Worm (Caenorhabditis elegans) whole organism, L3 larva: ENCODE results near the gene sru-6.

Source experiments
- aly-2 ChIP-seq: fragments of 150-350 bp; optimal IDR thresholded peaks from 2 replicates; lab custom pipeline; 2014; ENCODE audit warnings: missing biosample characterization, missing genetic modification characterization
- ama-1 ChIP-seq: fragments of 150-350 bp; optimal IDR thresholded peaks from 2 replicates; lab custom pipeline; 2018
- ceh-28 ChIP-seq: fragments of 150-350 bp; optimal IDR thresholded peaks from 2 replicates; lab custom pipeline; 2014; ENCODE audit warnings: missing biosample characterization, missing genetic modification reagents, missing genetic modification characterization
- ceh-9 ChIP-seq: sonication (generic microtip); optimal IDR thresholded peaks from 2 replicates; lab custom pipeline; 2018; ENCODE audit warnings: missing biosample characterization, missing genetic modification characterization
- egl-27 ChIP-seq: sonication (generic microtip); optimal IDR thresholded peaks from 4 replicates; lab custom pipeline; 2017; ENCODE audit warnings: missing biosample characterization, missing genetic modification reagents, missing genetic modification characterization
- egl-5 ChIP-seq: fragments of 150-350 bp; optimal IDR thresholded peaks from 2 replicates; lab custom pipeline; 2017; ENCODE audit warnings: missing biosample characterization, missing genetic modification reagents, missing genetic modification characterization, inconsistent platforms
- elt-2 ChIP-seq: sonication (generic microtip); optimal IDR thresholded peaks from 2 replicates; lab custom pipeline; 2016; ENCODE audit warnings: missing genetic modification reagents, mild to moderate bottlenecking, missing genetic modification characterization, missing compliant biosample characterization
- elt-3 ChIP-seq, 3 experiments: fragments of 150-350 bp in 1 of 3; sonication (generic microtip) in 2 of 3; optimal IDR thresholded peaks; 2 replicates in 2 of 3; 4 replicates in 1 of 3; lab custom pipeline; 2014 to 2017; ENCODE audit warnings: missing biosample characterization in 3 of 3, missing genetic modification characterization in 3 of 3
- eor-1 ChIP-seq, 2 experiments: fragments of 150-350 bp; optimal IDR thresholded peaks; 2 replicates each; lab custom pipeline; 2014 to 2018; ENCODE audit warnings: missing biosample characterization in 2 of 2, missing genetic modification characterization in 2 of 2
- fkh-2 ChIP-seq: fragments of 150-350 bp; optimal IDR thresholded peaks from 2 replicates; lab custom pipeline; 2014; ENCODE audit warnings: missing biosample characterization, missing genetic modification reagents, missing genetic modification characterization
- fos-1 ChIP-seq: fragments of 150-350 bp; optimal IDR thresholded peaks from 2 replicates; lab custom pipeline; 2014; ENCODE audit warnings: missing biosample characterization, missing genetic modification characterization
- hmg-11 ChIP-seq: sonication (generic microtip); optimal IDR thresholded peaks from 2 replicates; lab custom pipeline; 2016; ENCODE audit warnings: missing genetic modification characterization, missing compliant biosample characterization
- jun-1 ChIP-seq: fragments of 150-350 bp; optimal IDR thresholded peaks from 2 replicates; lab custom pipeline; 2014; ENCODE audit warnings: missing biosample characterization, missing genetic modification reagents, missing genetic modification characterization
- lin-15B ChIP-seq: fragments of 150-350 bp; optimal IDR thresholded peaks from 2 replicates; lab custom pipeline; 2014; ENCODE audit warnings: missing biosample characterization, missing genetic modification characterization
- lin-39 ChIP-seq: fragments of 150-350 bp; optimal IDR thresholded peaks from 2 replicates; lab custom pipeline; 2018; ENCODE audit warnings: missing biosample characterization, missing genetic modification reagents, missing genetic modification characterization
- lsy-12 ChIP-seq: sonication (generic microtip); optimal IDR thresholded peaks from 2 replicates; lab custom pipeline; 2016; ENCODE audit warnings: mild to moderate bottlenecking, missing genetic modification characterization, missing compliant biosample characterization
- mml-1 ChIP-seq: fragments of 150-350 bp; sonication (generic microtip); optimal IDR thresholded peaks from 3 replicates; lab custom pipeline; 2014; ENCODE audit warnings: missing biosample characterization, missing genetic modification characterization
- nfya-1 ChIP-seq: sonication (generic microtip); optimal IDR thresholded peaks from 2 replicates; lab custom pipeline; 2017; ENCODE audit warnings: missing genetic modification characterization, mild to moderate bottlenecking, missing compliant biosample characterization, antibody characterized with exemption, moderate library complexity; ENCODE audit not compliant: insufficient read depth
- nhr-11 ChIP-seq: fragments of 150-350 bp; optimal IDR thresholded peaks from 2 replicates; lab custom pipeline; 2014; ENCODE audit warnings: missing biosample characterization, missing genetic modification characterization
- nhr-12 ChIP-seq: fragments of 150-350 bp; optimal IDR thresholded peaks from 2 replicates; lab custom pipeline; 2014; ENCODE audit warnings: missing biosample characterization, missing genetic modification characterization
- nhr-23 ChIP-seq: fragments of 150-350 bp; optimal IDR thresholded peaks from 2 replicates; lab custom pipeline; 2014; ENCODE audit warnings: missing biosample characterization, missing genetic modification reagents, missing genetic modification characterization
- nhr-237 ChIP-seq: fragments of 150-350 bp; optimal IDR thresholded peaks from 2 replicates; lab custom pipeline; 2014; ENCODE audit warnings: missing biosample characterization, missing genetic modification characterization
- nhr-28 ChIP-seq: fragments of 150-350 bp; optimal IDR thresholded peaks from 2 replicates; lab custom pipeline; 2014; ENCODE audit warnings: missing biosample characterization, missing genetic modification characterization
- nhr-76 ChIP-seq: fragments of 150-350 bp; sonication (generic microtip); optimal IDR thresholded peaks from 5 replicates; lab custom pipeline; 2014; ENCODE audit warnings: missing biosample characterization, missing genetic modification characterization
- pha-4 ChIP-seq: fragments of 150-350 bp; optimal IDR thresholded peaks from 2 replicates; lab custom pipeline; 2014; ENCODE audit warnings: missing biosample characterization, missing genetic modification reagents, missing genetic modification characterization
- pqm-1 ChIP-seq: fragments of 150-350 bp; optimal IDR thresholded peaks from 2 replicates; lab custom pipeline; 2017; ENCODE audit warnings: missing biosample characterization, missing genetic modification characterization, inconsistent platforms
- sea-2 ChIP-seq: fragments of 150-350 bp; sonication (generic microtip); optimal IDR thresholded peaks from 4 replicates; lab custom pipeline; 2014; ENCODE audit warnings: missing biosample characterization, missing genetic modification reagents, missing genetic modification characterization
- skn-1 ChIP-seq: fragments of 150-350 bp; optimal IDR thresholded peaks from 2 replicates; lab custom pipeline; 2014; ENCODE audit warnings: missing biosample characterization, missing genetic modification characterization
- snpc-4 ChIP-seq: fragments of 150-350 bp; optimal IDR thresholded peaks from 2 replicates; lab custom pipeline; 2014; ENCODE audit warnings: missing biosample characterization, missing genetic modification characterization
- tbx-2 ChIP-seq: sonication (generic microtip); optimal IDR thresholded peaks from 2 replicates; lab custom pipeline; 2016; ENCODE audit warnings: mild to moderate bottlenecking, missing genetic modification characterization, missing compliant biosample characterization

The sru-6 gene

DNA sequence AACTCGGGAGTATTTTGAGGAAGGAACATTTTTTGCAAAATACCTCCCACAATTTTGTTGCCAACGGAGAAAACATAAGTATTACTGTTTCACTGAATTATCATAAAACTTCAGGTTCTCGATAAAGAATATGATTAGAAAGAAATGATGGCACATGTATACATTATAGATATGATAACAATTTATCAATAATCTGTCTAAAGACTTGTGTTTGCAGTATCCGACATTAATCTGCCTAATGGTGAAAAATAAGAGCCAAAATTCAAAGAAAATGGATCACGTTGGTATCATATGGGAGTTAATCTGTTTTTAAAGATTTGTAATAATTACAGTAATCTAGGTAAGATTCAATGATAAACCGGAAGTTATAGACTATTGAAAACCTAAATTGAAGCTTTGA, 30.2 kb downstream of the sru-6 start:
- TF ChIP-seq nhr-11 (tag; lab: Kevin White, UChicago) (peak; percentile 5), jun-1 (no peak), egl-27 (tag; lab: Kevin White, UChicago) (no peak)

DNA sequence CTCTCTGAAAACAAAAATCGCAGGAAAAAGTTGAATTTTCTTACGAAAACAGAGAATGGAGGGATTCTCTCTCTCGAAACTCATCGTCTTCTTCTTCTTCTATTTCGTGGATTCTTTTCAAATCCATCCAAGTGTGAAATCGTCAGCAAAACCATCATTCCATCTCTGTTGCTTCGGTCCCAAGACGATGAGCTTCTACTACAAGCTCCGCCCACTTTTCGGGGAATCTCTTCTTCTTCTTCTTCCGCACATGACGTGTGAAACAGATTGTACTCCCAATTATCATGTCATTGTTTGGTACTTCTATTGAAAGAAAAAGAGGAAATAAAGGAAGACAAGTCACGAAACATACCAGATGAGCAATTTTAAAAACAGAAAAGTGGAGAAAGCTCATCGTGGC, 32.7 kb downstream of the sru-6 start:
- TF ChIP-seq lin-39 (tag; lab: Kevin White, UChicago) (no peak), egl-5 (tag; lab: Kevin White, UChicago) (no peak), sea-2 (no peak), fkh-2 (no peak), snpc-4 (tag; lab: Kevin White, UChicago) (no peak), fos-1 (tag; lab: Kevin White, UChicago) (no peak), nhr-12 (no peak), lin-15B (tag; lab: Kevin White, UChicago) (no peak), eor-1 (tag; optimal IDR thresholded peaks at IDR 0.05; lab: Kevin White, UChicago) (no peak)
- TF ChIP-seq, all 47 proteins: peak for 0

DNA sequence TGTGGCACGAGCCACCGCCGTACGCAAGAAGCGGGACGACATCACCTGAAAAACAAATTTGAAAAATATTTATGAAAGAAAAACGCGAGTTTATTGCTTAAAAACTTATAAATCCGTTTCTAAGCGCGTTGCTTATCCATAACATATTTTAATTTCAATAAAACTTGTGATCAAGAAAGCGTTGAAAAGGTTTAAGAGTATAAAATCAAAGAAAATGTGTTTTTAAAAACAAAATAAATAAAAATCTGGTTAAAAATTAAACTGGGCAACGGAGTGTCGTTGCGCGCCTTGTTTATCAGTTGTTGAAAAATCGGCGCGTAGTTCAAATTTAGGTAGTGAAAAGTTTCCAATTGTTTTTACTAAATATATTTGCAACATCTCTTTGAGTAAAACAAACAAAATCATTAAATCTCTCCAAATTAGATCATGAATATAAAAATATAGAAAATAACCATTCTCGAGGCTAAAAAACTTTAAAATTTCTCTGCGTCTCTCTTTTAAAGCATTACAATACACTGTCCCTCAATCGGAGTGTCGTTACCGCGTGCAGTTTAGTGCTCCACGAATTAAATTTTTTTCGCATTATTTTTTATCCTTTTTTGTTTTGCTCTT, 34.5 kb downstream of the sru-6 start, which contains the start of gene ndua-5:
TSS of gene ndua-5 (minus strand) at position 51 of the 612 bp plus-strand sequence.
- TF ChIP-seq pha-4 (tag; lab: Kevin White, UChicago) (peak; percentile 64), jun-1 (no peak), ceh-9 (tag; lab: Kevin White, UChicago) (no peak), skn-1 (no peak), ama-1 (lab: Kevin White, UChicago) (no peak), egl-5 (tag; lab: Kevin White, UChicago) (peak; percentile 23), ceh-28 (tag; lab: Kevin White, UChicago) (no peak), lin-15B (tag; lab: Kevin White, UChicago) (peak; percentile 59), mml-1 (tag; lab: Kevin White, UChicago) (no peak), aly-2 (tag; lab: Kevin White, UChicago) (no peak), snpc-4 (tag; lab: Kevin White, UChicago) (peak; percentile 7), nfya-1 (tag; lab: Kevin White, UChicago) (peak; percentile 55), elt-3 (tag; optimal IDR thresholded peaks at IDR 0.05; lab: Kevin White, UChicago) (no peak), hmg-11 (peak; percentile 32), nhr-76 (tag; lab: Kevin White, UChicago) (no peak), nhr-28 (tag; lab: Kevin White, UChicago) (no peak), nhr-23 (peak; percentile 12)

DNA sequence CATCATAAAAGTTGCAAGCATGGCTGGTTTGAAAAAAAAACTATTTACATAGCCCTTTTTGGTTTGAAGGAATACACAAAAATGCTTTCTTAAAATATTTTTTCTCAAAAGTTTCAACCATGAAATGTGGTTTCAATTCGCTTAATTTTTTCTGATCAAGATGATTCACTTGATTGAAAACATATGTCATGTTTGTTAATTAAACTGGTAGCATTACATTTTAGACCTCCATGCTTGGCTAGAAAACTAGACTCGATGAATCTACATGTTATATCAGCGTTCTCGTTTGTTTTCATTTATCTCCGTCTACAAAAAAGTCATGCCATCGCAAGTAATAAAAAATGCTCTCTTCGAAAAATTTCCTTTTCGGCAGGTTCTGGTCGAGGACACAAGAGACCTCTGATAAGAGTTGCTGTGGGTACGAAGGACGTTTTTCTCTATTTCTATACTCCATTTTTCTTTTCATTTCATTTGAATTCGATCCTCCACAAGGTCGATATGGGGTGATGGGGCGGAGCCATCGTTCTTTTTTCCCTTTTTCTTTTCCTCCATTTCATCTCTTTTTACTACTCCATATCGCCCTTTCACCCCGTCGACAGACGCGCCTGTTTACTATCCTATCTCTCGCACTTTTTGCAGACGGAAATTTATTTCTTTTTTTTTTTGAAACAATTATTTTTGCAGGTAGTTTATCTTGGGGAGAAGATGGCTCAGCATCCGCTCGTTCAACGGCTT, 35.4 kb downstream of the sru-6 start, which contains the start of gene elo-1:
TSS of gene elo-1 (plus strand) at position 685 of the 735 bp plus-strand sequence.
- TF ChIP-seq jun-1 (peak; percentile 53), egl-27 (tag; lab: Kevin White, UChicago) (peak; percentile 30), nfya-1 (tag; lab: Kevin White, UChicago) (peak; percentile 29), elt-2 (tag; lab: Kevin White, UChicago) (peak; percentile 95), nhr-237 (tag; lab: Kevin White, UChicago) (no peak), skn-1 (no peak), pha-4 (tag; lab: Kevin White, UChicago) (peak; percentile 27), fos-1 (tag; lab: Kevin White, UChicago) (peak; percentile 19), pqm-1 (tag; lab: Kevin White, UChicago) (peak; percentile 82)

DNA sequence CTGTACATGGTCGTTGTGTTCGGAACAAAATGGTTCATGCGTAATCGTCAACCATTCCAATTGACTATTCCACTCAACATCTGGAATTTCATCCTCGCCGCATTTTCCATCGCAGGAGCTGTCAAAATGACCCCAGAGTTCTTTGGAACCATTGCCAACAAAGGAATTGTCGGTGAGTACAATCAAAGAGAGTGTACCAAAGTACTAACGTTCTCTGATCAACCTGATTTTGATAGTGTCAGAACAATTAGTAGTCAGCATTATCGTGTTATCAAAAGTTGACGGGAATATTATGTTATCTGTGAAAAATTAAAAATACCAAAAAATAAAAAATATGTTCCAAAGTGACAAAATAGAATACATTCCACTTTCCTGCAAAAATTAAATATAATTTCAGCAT, 36.6 kb downstream of the sru-6 start:
- TF ChIP-seq egl-5 (tag; lab: Kevin White, UChicago), result no peak
- TF ChIP-seq mml-1 (tag; lab: Kevin White, UChicago), result no peak
- no peak for TF ChIP-seq lsy-12 (tag; lab: Kevin White, UChicago)
- TF ChIP-seq pha-4 (tag; lab: Kevin White, UChicago), result peak; percentile 48
- no peak for TF ChIP-seq fkh-2
- TF ChIP-seq elt-3 (tag; optimal IDR thresholded peaks at IDR 0.05; lab: Kevin White, UChicago), result no peak
- TF ChIP-seq pqm-1 (tag; lab: Kevin White, UChicago), result peak; percentile 88
- TF ChIP-seq hmg-11, result no peak
- no peak for TF ChIP-seq tbx-2
- TF ChIP-seq fos-1 (tag; lab: Kevin White, UChicago), result no peak
- TF ChIP-seq skn-1, result peak; percentile 7
- peak; percentile 85 for TF ChIP-seq elt-2 (tag; lab: Kevin White, UChicago)
- no peak for TF ChIP-seq jun-1
- TF ChIP-seq, all 47 proteins: peak for 4
